Fruit fly (Drosophila melanogaster) whole organism, wandering third instar larva: Measurements from ENCODE around the gene CG9698.

Source experiments
- Abd-B ChIP-seq: fragments of >200 bp; optimal IDR thresholded peaks from 2 replicates; lab custom pipeline; 2017; ENCODE audit warnings: missing biosample characterization, missing genetic modification characterization
- Dfd ChIP-seq: fragments of >200 bp; optimal IDR thresholded peaks from 2 replicates; lab custom pipeline; 2017; ENCODE audit warnings: missing biosample characterization, missing genetic modification characterization
- Myc ChIP-seq: fragments of >200 bp; optimal IDR thresholded peaks from 2 replicates; lab custom pipeline; 2017
- brk ChIP-seq: fragments of 200-800 bp; sonication (Bioruptor generic); optimal IDR thresholded peaks from 2 replicates; lab custom pipeline; 2016; ENCODE audit warnings: missing biosample characterization, mild to moderate bottlenecking, missing genetic modification characterization
- dmrt93B ChIP-seq: fragments of 200-800 bp; sonication (Bioruptor generic); optimal IDR thresholded peaks from 2 replicates; lab custom pipeline; 2018; ENCODE audit warnings: missing biosample characterization, mild to moderate bottlenecking, missing genetic modification characterization
- foxo ChIP-seq, 2 experiments: fragments of 200-800 bp; sonication (Bioruptor generic); optimal IDR thresholded peaks; 2 replicates in 1 of 2; 3 replicates in 1 of 2; lab custom pipeline; 2016 to 2017; ENCODE audit warnings: missing biosample characterization in 2 of 2, missing genetic modification characterization in 2 of 2
- h ChIP-seq: fragments of 200-800 bp; sonication (Bioruptor generic); optimal IDR thresholded peaks from 3 replicates; lab custom pipeline; 2016; ENCODE audit warnings: missing biosample characterization, mild to moderate bottlenecking, missing genetic modification characterization
- jim ChIP-seq: fragments of 175-275, 200-325 bp; sonication (Bioruptor generic); optimal IDR thresholded peaks from 2 replicates; lab custom pipeline; 2016; ENCODE audit warnings: missing biosample characterization, mild to moderate bottlenecking, missing genetic modification characterization
- lola ChIP-seq: fragments of >200 bp; optimal IDR thresholded peaks from 2 replicates; lab custom pipeline; 2017; ENCODE audit warnings: missing biosample characterization, missing genetic modification characterization
- pan ChIP-seq: fragments of >200 bp; optimal IDR thresholded peaks from 2 replicates; lab custom pipeline; 2017
- psq ChIP-seq: fragments of 200-800 bp; sonication (Bioruptor generic); optimal IDR thresholded peaks from 3 replicates; lab custom pipeline; 2017; ENCODE audit warnings: missing biosample characterization, mild to moderate bottlenecking, missing genetic modification characterization, moderate library complexity
- rgr ChIP-seq: fragments of 200-800 bp; sonication (Bioruptor generic); optimal IDR thresholded peaks from 3 replicates; lab custom pipeline; 2016; ENCODE audit warnings: missing biosample characterization, mild to moderate bottlenecking, missing genetic modification characterization

- no peak for TF ChIP-seq Dfd (GFP tag; lab: Kevin White, UChicago)
- TF ChIP-seq pan (lab: Kevin White, UChicago), result no peak
- no peak for TF ChIP-seq jim (GFP tag; lab: Kevin White, UChicago)
- TF ChIP-seq dmrt93B (GFP tag; lab: Kevin White, UChicago), result no peak
- TF ChIP-seq psq (GFP tag; lab: Kevin White, UChicago), result no peak
- TF ChIP-seq h, result no peak
- TF ChIP-seq Myc (lab: Kevin White, UChicago), result no peak
- TF ChIP-seq Abd-B, result no peak
- TF ChIP-seq lola, result no peak
- no peak for TF ChIP-seq brk (GFP tag; lab: Kevin White, UChicago)
- TF ChIP-seq rgr, result no peak
- TF ChIP-seq foxo (GFP tag; optimal IDR thresholded peaks at IDR 0.05; lab: Kevin White, UChicago), result no peak
These were observed 11.2 kb upstream of the CG9698 start, which contains the start of gene CG31371 for dm6 chr3R:30503406-30503805.
